Worm (Caenorhabditis elegans) whole organism, young adult: ENCODE results near the gene athp-1.

Experiments used
- ama-1 ChIP-seq, 3 experiments: fragments of 150-350 bp in 1 of 3; sonication (generic microtip) in 2 of 3; optimal IDR thresholded peaks; 2 replicates each; lab custom pipeline; 2014 to 2018; ENCODE audit warnings: missing biosample characterization in 2 of 3, missing genetic modification characterization in 2 of 3, missing genetic modification reagents in 2 of 3
- cebp-1 ChIP-seq, 2 experiments: fragments of 200-800 bp in 1 of 2; sonication (Bioruptor generic) in 1 of 2; sonication (generic microtip) in 1 of 2; IDR thresholded peaks in 1 of 2; optimal IDR thresholded peaks in 1 of 2; 2 replicates each; pipeline versions ENCODE4 v1.3.6 to Lab custom; 2017 to 2022; ENCODE audit warnings: missing compliant biosample characterization in 2 of 2, missing genetic modification characterization in 2 of 2, mild to moderate bottlenecking in 1 of 2, missing genetic modification reagents in 1 of 2, moderate library complexity in 1 of 2
- madf-3 ChIP-seq: fragments of 200-800 bp; sonication (Bioruptor generic); IDR thresholded peaks from 2 replicates; pipeline ENCODE4 v1.3.6; 2022; ENCODE audit warnings: missing genetic modification reagents, missing genetic modification characterization, missing compliant biosample characterization
- nfya-2 ChIP-seq: fragments of 200-800 bp; sonication (Bioruptor generic); IDR thresholded peaks from 2 replicates; pipeline ENCODE4 v1.3.6; 2022; ENCODE audit warnings: missing genetic modification reagents, missing genetic modification characterization, missing compliant biosample characterization
- pha-4 ChIP-seq: fragments of 150-350 bp; sonication (generic microtip); optimal IDR thresholded peaks from 2 replicates; lab custom pipeline; 2014; ENCODE audit warnings: missing biosample characterization, missing genetic modification reagents, missing genetic modification characterization
- snpc-4 ChIP-seq, 5 experiments: fragments of 150-350 bp in 1 of 5; sonication (generic microtip) in 4 of 5; optimal IDR thresholded peaks; 2 replicates each; lab custom pipeline; 2014 to 2018; ENCODE audit warnings: missing genetic modification characterization in 5 of 5, missing biosample characterization in 3 of 5, antibody characterized with exemption in 2 of 5, mild to moderate bottlenecking in 2 of 5, missing compliant biosample characterization in 2 of 5, missing genotype in 2 of 5, moderate library complexity in 2 of 5, missing genetic modification reagents in 1 of 5

DNA sequence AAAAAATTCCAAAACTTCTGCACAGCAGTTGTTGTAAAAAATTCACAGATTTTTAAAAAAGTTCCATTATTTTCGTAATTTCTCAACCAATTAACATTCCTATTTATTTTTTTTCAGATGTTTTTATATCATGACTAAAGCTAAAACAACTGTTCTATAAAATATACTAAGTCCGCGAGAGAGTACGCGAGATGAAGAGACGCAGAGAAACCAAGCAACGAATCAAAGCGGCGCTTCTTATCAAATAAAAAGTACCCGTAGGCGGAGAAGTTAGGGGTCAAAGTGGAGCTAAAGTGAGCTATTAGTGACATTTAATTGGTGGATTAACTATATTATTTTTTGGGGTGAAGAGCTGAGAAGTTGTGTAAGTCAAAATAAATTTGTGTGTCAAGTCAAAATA is 48.9 kb upstream of the athp-1 start, which contains the start of gene sbsp-1:
- TF ChIP-seq ama-1 (optimal IDR thresholded peaks at IDR 0.05; lab: Kevin White, UChicago): no peak
- no peak for TF ChIP-seq ama-1 (GFP tag; optimal IDR thresholded peaks at IDR 0.05; lab: Kevin White, UChicago)
- TF ChIP-seq cebp-1 (GFP tag; IDR thresholded peaks at IDR 0.05; lab: Robert Waterston, UW): no peak
- TF ChIP-seq cebp-1 (tag; optimal IDR thresholded peaks at IDR 0.05; lab: Kevin White, UChicago): no peak
- TF ChIP-seq snpc-4 (GFP tag; optimal IDR thresholded peaks at IDR 0.05; lab: Kevin White, UChicago): no peak
- no peak for TF ChIP-seq snpc-4 (tag; optimal IDR thresholded peaks at IDR 0.05; lab: Kevin White, UChicago)
- no peak for TF ChIP-seq pha-4 (tag; lab: Kevin White, UChicago)
- no peak for TF ChIP-seq madf-3 (GFP tag; lab: Robert Waterston, UW)
- no peak for TF ChIP-seq nfya-2 (GFP tag; lab: Robert Waterston, UW)
